Fruit fly (Drosophila melanogaster) Kc167 (cell line): ENCODE measurements around the gene mtm.

ENCODE experiments used
- Myc ChIP-seq: fragments of >200 bp; optimal IDR thresholded peaks from 2 replicates; lab custom pipeline; 2017; ENCODE audit warnings: missing external identifiers
- Sin3A ChIP-seq: fragments of >200 bp; optimal IDR thresholded peaks from 2 replicates; lab custom pipeline; 2018; ENCODE audit warnings: missing external identifiers
- h ChIP-seq: fragments of >200 bp; optimal IDR thresholded peaks from 3 replicates; lab custom pipeline; 2018; ENCODE audit warnings: missing external identifiers
- insv ChIP-seq: fragments of >200 bp; optimal IDR thresholded peaks from 3 replicates; lab custom pipeline; 2018; ENCODE audit warnings: missing external identifiers
- psq ChIP-seq: fragments of >200 bp; optimal IDR thresholded peaks from 2 replicates; lab custom pipeline; 2017; ENCODE audit warnings: missing external identifiers
- ttk ChIP-seq: sonication (Bioruptor generic); optimal IDR thresholded peaks from 2 replicates; lab custom pipeline; 2017; ENCODE audit warnings: missing external identifiers

Gene mtm

DNA sequence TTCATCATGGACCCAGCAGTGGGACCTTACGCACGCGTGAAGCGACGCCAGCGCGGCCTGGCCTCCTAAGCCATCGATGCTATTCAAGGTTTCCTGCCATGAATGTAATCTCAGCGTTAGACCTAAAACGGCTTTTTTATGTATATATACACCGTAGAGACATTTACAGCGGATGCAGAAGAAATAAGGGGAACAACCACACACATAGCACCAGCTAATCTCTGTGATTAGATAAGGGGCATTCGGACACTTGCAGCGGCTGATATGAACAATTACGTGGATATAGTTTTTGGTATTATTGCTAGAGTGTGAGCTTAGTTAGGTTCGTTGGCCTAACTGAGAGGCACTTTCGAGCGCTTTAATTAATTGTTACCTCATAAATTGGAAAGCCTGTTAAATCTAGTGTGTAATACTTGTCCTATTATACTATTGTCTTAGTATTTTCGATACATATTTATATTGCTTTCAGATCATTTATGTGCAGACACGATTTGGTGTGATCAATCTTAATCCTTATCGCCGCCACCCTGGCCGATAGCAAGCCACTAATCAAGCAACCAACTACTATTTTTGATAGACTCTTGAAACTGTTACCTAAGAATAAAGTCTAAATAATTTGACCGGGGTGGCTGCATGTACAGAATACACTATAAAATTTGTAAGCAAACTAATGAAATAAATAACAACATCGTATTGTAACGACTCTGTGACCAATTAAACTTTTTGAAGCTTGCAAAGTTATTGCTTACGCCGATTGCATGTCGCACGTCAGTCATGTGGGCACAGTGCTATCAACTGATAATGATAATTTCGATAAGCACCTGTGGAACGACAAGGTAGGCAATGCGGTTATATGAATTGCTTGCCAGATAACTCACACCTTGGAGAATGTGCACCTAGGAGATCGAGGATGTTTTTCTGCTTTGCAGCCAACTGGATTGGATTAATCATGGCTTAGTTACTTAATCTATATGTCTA, 48.4 kb downstream of the mtm start:
- no peak for TF ChIP-seq ttk (lab: Kevin White, UChicago)
- TF ChIP-seq psq (lab: Kevin White, UChicago), result no peak
- TF ChIP-seq insv, result no peak
- no peak for TF ChIP-seq Myc (lab: Kevin White, UChicago)
- no peak for TF ChIP-seq h
- no peak for TF ChIP-seq Sin3A (lab: Kevin White, UChicago)

DNA sequence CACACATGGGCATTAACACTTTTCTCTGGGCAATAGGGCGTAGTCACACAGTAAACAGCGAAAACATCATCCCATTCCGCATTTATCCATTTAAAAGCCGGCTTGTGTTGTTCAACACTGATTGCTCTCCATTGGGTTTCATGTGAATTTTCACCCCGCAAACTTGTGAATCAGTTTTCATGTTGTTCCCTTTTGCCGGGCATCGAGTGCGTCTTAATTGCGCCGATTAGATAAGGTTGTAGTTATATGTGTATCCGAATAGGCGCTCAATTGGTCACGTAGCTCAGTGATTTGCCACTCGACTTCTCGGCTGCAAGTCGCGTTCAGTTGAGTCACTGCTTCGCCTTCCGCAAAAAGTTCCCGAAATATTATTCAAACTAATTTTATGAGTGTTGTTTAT, 49.9 kb downstream of the mtm start:
- TF ChIP-seq insv, result no peak
- TF ChIP-seq ttk (lab: Kevin White, UChicago), result no peak
- no peak for TF ChIP-seq Sin3A (lab: Kevin White, UChicago)
- no peak for TF ChIP-seq psq (lab: Kevin White, UChicago)
- TF ChIP-seq h, result no peak
- no peak for TF ChIP-seq Myc (lab: Kevin White, UChicago)

DNA sequence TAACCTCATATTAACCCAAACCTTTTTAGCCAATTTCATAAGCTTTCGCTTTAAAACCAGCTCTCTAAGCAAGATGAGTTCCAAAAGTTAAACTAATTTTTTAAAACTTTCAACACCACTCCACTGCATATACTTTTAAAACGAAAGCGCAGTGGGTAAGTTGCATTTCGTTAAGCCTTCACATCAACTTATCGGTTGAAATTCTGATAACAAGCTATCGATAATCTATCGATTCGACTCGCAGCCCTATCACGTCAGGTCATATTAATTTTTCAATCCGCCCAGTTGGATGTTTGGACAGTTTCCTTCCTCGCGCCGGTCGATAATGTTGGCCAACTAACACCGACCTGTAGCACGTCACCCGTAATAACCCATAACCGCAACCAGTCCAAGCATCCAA, 50.7 kb downstream of the mtm start, which contains the start of gene ifc:
Gene ifc, plus strand, starts transcription at position 255 of the 400 bp plus-strand sequence.
- TF ChIP-seq Sin3A (lab: Kevin White, UChicago) (no peak), psq (lab: Kevin White, UChicago) (no peak), h (no peak), ttk (lab: Kevin White, UChicago) (no peak)
